Worm (Caenorhabditis elegans): ENCODE results near the gene grdn-1.

DNA sequence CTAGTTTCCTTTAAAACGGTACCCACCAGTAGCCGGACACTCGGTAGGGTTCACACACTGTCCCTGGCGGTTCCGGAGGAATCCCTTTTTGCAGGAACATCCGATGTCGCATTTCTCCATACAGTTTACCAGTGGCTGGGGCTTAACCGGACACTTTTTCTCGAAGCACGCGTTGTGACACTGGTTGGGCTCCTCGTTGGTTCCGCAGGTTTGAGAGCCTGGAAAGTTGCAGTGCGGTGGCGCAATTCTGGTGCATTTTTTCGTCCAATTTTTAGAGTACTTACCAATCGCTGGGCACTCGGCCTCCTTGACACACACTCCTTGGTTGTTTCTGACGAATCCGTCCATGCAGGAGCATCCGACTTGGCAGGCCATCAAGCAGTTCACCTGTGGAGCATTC is 69.8 kb downstream of the grdn-1 start:
- no peak for TF ChIP-seq F37D6.2 (tag; optimal IDR thresholded peaks at IDR 0.05)
- TF ChIP-seq lin-39 (tag; optimal IDR thresholded peaks at IDR 0.05): no peak
- no peak for TF ChIP-seq lin-29 (GFP tag; IDR thresholded peaks at IDR 0.05)
- TF ChIP-seq zfp-2 (tag; optimal IDR thresholded peaks at IDR 0.05): no peak
- no peak for TF ChIP-seq nhr-28 (tag; optimal IDR thresholded peaks at IDR 0.05)
- no peak for TF ChIP-seq nhr-6 (tag; optimal IDR thresholded peaks at IDR 0.05)
- TF ChIP-seq nhr-41 (GFP tag; IDR thresholded peaks at IDR 0.05): no peak
- TF ChIP-seq pha-4 (GFP tag; IDR thresholded peaks at IDR 0.05): no peak
- no peak for TF ChIP-seq pha-4 (tag; optimal IDR thresholded peaks at IDR 0.05)
- TF ChIP-seq jun-1 (tag; optimal IDR thresholded peaks at IDR 0.05): no peak
- no peak for TF ChIP-seq T20F7.1 (GFP tag; optimal IDR thresholded peaks at IDR 0.05)
- TF ChIP-seq nhr-48 (tag; optimal IDR thresholded peaks at IDR 0.05): no peak
- no peak for TF ChIP-seq unc-62 (GFP tag; optimal IDR thresholded peaks at IDR 0.05 in 1 of 2)
- no peak for TF ChIP-seq unc-62 (tag; optimal IDR thresholded peaks at IDR 0.05)
- no peak for TF ChIP-seq vab-7 (GFP tag; IDR thresholded peaks at IDR 0.05)
- no peak for TF ChIP-seq fos-1 (tag; optimal IDR thresholded peaks at IDR 0.05)
